Fruit fly (Drosophila melanogaster): ENCODE results near the gene kibra.

kibra gene

DNA sequence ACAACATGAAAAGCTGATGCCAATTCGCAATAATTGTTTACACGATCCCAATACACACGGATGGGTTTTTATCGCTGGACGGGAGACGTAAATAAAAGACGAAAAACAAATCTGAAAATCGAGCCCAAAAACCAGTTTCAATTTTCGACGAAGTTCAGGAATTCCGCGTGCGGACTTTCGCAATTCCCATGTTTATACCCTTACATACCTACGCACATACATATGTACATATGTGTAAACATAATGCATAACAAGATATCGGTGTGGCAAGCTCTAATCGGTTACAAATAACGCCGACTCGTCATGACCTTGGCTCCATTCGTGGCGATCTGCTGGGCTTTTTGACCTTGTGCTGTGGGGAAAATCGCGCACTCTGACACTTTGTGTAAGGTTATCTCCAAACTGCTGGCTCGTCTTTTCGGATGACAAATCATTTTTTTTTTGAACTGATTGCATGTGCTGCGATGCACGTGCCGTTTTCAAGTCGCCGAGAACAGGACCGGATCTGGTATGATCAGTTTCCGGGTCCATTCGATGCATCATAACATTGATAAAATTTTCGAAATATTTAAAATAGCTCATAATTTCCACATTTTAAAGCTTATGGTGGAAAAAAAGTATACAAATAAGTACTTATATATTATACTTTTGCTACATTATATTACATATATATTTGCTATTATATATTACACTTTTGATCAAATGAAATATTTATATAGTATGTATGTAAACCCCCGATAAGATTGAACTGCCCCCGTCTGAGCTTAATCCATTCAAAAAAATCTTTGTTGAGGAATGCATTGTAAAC is 5.8 kb upstream of the kibra start:
- no peak for TF ChIP-seq tai (GFP tag; optimal IDR thresholded peaks at IDR 0.05)
- peak; percentile 22 for TF ChIP-seq dmrt93B (GFP tag; optimal IDR thresholded peaks at IDR 0.05)
- TF ChIP-seq pan (optimal IDR thresholded peaks at IDR 0.05) = no peak
- TF ChIP-seq psq (GFP tag; optimal IDR thresholded peaks at IDR 0.05) = peak; percentile 14
- no peak for TF ChIP-seq OdsH (GFP tag; optimal IDR thresholded peaks at IDR 0.05)
- TF ChIP-seq ey (GFP tag; optimal IDR thresholded peaks at IDR 0.05) = no peak
- peak; percentile 75 for TF ChIP-seq HLH106 (tag; optimal IDR thresholded peaks at IDR 0.05)
- peak; percentile 3 for TF ChIP-seq Hr83 (GFP tag; optimal IDR thresholded peaks at IDR 0.05; ENCODE audit: poor library complexity, severe bottlenecking)
- no peak for TF ChIP-seq CG32264 (GFP tag; optimal IDR thresholded peaks at IDR 0.05)
- peak; percentile 56 for TF ChIP-seq Sp1 (GFP tag; optimal IDR thresholded peaks at IDR 0.05)
- TF ChIP-seq foxo (GFP tag; optimal IDR thresholded peaks at IDR 0.05) = peak in 1 of 2 experiments; percentile 42
- TF ChIP-seq Jra (GFP tag; optimal IDR thresholded peaks at IDR 0.05) = no peak
- TF ChIP-seq N (GFP tag; optimal IDR thresholded peaks at IDR 0.05) = no peak
- peak; percentile 36 for TF ChIP-seq CG9705 (GFP tag; optimal IDR thresholded peaks at IDR 0.05)
- no peak for TF ChIP-seq Vsx2 (GFP tag; optimal IDR thresholded peaks at IDR 0.05; ENCODE audit: partially characterized antibody)

DNA sequence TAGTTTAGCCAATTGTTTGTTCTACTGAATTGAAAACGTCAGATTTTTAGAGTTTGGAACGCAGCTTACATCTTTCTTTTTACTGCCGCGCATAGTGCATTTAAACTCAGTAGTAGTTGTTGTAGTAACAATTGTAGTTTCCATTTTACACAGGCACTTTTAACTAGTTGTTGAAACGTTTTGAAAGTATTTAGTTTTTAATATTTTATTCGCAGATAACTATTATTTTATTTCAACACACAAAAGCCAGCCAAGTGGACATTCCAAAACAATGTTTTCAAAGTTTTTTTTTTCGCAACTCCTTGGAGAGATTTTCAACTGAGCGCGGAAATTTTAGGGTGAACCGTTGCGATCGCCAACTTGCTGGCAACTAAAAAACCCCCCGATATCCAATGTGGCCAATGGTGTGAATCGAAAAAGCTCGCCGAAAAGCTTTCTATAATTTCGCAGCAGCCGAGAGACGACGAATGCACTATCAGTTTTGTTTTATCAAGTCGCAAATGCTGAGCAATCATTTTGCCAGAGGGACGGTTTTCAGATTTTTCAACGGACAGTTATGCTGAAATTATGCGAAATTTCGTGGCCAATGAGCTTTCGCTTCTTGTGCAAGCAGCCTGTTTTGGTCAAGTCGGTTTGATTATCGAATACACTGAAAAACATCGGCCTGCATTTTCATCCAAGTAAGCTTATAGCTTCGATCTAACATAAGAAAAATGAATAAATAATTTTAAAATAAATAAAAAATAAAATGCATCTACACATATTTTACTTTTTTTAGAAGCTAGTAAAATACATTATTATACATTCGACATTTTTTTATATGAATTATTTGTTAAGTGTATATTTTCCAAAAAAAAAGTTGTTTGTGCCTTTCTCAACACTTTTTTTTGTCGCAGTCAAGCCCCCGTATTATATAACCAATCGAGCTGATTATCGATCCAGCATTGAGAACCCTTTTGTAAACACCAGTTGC is 4.9 kb upstream of the kibra start:
- TF ChIP-seq h (GFP tag; optimal IDR thresholded peaks at IDR 0.05) (peak; percentile 58), tai (GFP tag; optimal IDR thresholded peaks at IDR 0.05) (no peak), Hr83 (GFP tag; optimal IDR thresholded peaks at IDR 0.05; ENCODE audit: poor library complexity, severe bottlenecking) (no peak), dsf (GFP tag; optimal IDR thresholded peaks at IDR 0.05; ENCODE audit: borderline replicate concordance) (peak; percentile 14), dl (GFP tag; optimal IDR thresholded peaks at IDR 0.05; ENCODE audit: insufficient read depth in 1 of 2, partially characterized antibody in 2 of 2) (no peak), Abd-B (GFP tag; optimal IDR thresholded peaks at IDR 0.05) (no peak), psq (GFP tag; optimal IDR thresholded peaks at IDR 0.05) (peak; percentile 71), ey (GFP tag; optimal IDR thresholded peaks at IDR 0.05) (peak; percentile 19), GATAd (GFP tag; optimal IDR thresholded peaks at IDR 0.05) (no peak), Rel (GFP tag; optimal IDR thresholded peaks at IDR 0.05) (no peak), Rel (tag; optimal IDR thresholded peaks at IDR 0.05) (peak; percentile 94), jim (GFP tag; optimal IDR thresholded peaks at IDR 0.05) (no peak), sage (GFP tag; optimal IDR thresholded peaks at IDR 0.05) (no peak), pan (optimal IDR thresholded peaks at IDR 0.05) (no peak), foxo (GFP tag; optimal IDR thresholded peaks at IDR 0.05) (peak in 1 of 2 experiments; percentile 69), woc (GFP tag; optimal IDR thresholded peaks at IDR 0.05) (no peak), br (GFP tag; optimal IDR thresholded peaks at IDR 0.05) (no peak), CrebA (GFP tag; optimal IDR thresholded peaks at IDR 0.05; ENCODE audit: borderline replicate concordance) (no peak), Sp1 (GFP tag; optimal IDR thresholded peaks at IDR 0.05) (peak; percentile 37), rgr (GFP tag; optimal IDR thresholded peaks at IDR 0.05) (peak; percentile 45), Myc (optimal IDR thresholded peaks at IDR 0.05) (no peak), Jra (GFP tag; optimal IDR thresholded peaks at IDR 0.05) (no peak), N (GFP tag; optimal IDR thresholded peaks at IDR 0.05) (no peak), Dif (GFP tag; optimal IDR thresholded peaks at IDR 0.05; ENCODE audit: partially characterized antibody) (no peak), usp (GFP tag; optimal IDR thresholded peaks at IDR 0.05) (no peak), Hr78 (GFP tag; optimal IDR thresholded peaks at IDR 0.05) (no peak), sv (GFP tag; optimal IDR thresholded peaks at IDR 0.05) (peak; percentile 19), HLH106 (tag; optimal IDR thresholded peaks at IDR 0.05) (peak; percentile 74), fru (GFP tag; optimal IDR thresholded peaks at IDR 0.05) (peak; percentile 61), CG32264 (GFP tag; optimal IDR thresholded peaks at IDR 0.05) (no peak), Dfd (GFP tag; optimal IDR thresholded peaks at IDR 0.05) (no peak), Hnf4 (GFP tag; optimal IDR thresholded peaks at IDR 0.05) (no peak), Mio (GFP tag; optimal IDR thresholded peaks at IDR 0.05) (no peak), OdsH (GFP tag; optimal IDR thresholded peaks at IDR 0.05) (peak; percentile 57), brk (GFP tag; optimal IDR thresholded peaks at IDR 0.05) (peak; percentile 32), Vsx2 (GFP tag; optimal IDR thresholded peaks at IDR 0.05; ENCODE audit: partially characterized antibody) (no peak), CG9705 (GFP tag; optimal IDR thresholded peaks at IDR 0.05) (no peak), lola (GFP tag; optimal IDR thresholded peaks at IDR 0.05) (no peak), dmrt93B (GFP tag; optimal IDR thresholded peaks at IDR 0.05) (peak; percentile 57)
